Worm (Caenorhabditis elegans) whole organism, dauer: ENCODE results near the gene prk-1.
"Not testable (repeated sequence)": the region's sequence is repeated elsewhere in the genome, so short reads cannot be mapped to it uniquely, and the experiment has no call there.

Source experiments
- unc-62 ChIP-seq: sonication (generic microtip); optimal IDR thresholded peaks from 2 replicates; lab custom pipeline; 2017; ENCODE audit warnings: missing biosample characterization, missing genetic modification reagents, missing genetic modification characterization

The prk-1 gene

ce11 chrIII:6970744-6971143, 19.2 kb upstream of the prk-1 start:
- TF ChIP-seq unc-62 (GFP tag; lab: Kevin White, UChicago), result no peak

- no peak for TF ChIP-seq unc-62 (GFP tag; lab: Kevin White, UChicago)
Observed at ce11 chrIII:6971662-6972284, 18.2 kb upstream of the prk-1 start, which contains the start of the genes eef-1A.1 and rfc-4. eef-1A.1 (minus strand) TSS chrIII:6971712. rfc-4 (plus strand) TSS chrIII:6972253.

ce11 chrIII:6973682-6974081, 16.3 kb upstream of the prk-1 start, which contains the start of gene F31E3.2:
F31E3.2 (plus strand) TSS chrIII:6973982.
- no peak for TF ChIP-seq unc-62 (GFP tag; lab: Kevin White, UChicago)

- no peak for TF ChIP-seq unc-62 (GFP tag; lab: Kevin White, UChicago)
Observed at ce11 chrIII:6974952-6975351, 15.0 kb upstream of the prk-1 start.

ce11 chrIII:6978875-6979274, 11.1 kb upstream of the prk-1 start:
- no peak for TF ChIP-seq unc-62 (GFP tag; lab: Kevin White, UChicago)

- TF ChIP-seq unc-62 (GFP tag; lab: Kevin White, UChicago), result no peak
Observed at ce11 chrIII:6979584-6979983, 10.4 kb upstream of the prk-1 start, which contains the start of gene ceh-20. ceh-20 (plus strand) TSS chrIII:6979884.

- not testable (repeated sequence) for TF ChIP-seq unc-62 (GFP tag; lab: Kevin White, UChicago)
Observed at ce11 chrIII:6981989-6982553, 7.9 kb upstream of the prk-1 start, which contains the start of gene F31E3.6. F31E3.6 (plus strand) TSS chrIII:6982081.

ce11 chrIII:6988060-6988459, 1.9 kb upstream of the prk-1 start:
- no peak for TF ChIP-seq unc-62 (GFP tag; lab: Kevin White, UChicago)

ce11 chrIII:6989201-6989600, 767 bp upstream of the prk-1 start:
- TF ChIP-seq unc-62 (GFP tag; lab: Kevin White, UChicago), result no peak

- TF ChIP-seq unc-62 (GFP tag; lab: Kevin White, UChicago), result no peak
Observed at ce11 chrIII:6991465-6991864, 1.5 kb downstream of the prk-1 start.

ce11 chrIII:6992496-6992895, 2.5 kb downstream of the prk-1 start:
- no peak for TF ChIP-seq unc-62 (GFP tag; lab: Kevin White, UChicago)

ce11 chrIII:6993179-6993578, 3.2 kb downstream of the prk-1 start:
- no peak for TF ChIP-seq unc-62 (GFP tag; lab: Kevin White, UChicago)

ce11 chrIII:7002143-7002542, 12.2 kb downstream of the prk-1 start:
- TF ChIP-seq unc-62 (GFP tag; lab: Kevin White, UChicago), result no peak

ce11 chrIII:7005350-7005749, 15.4 kb downstream of the prk-1 start, which contains the start of gene C06E8.5:
C06E8.5 (minus strand) TSS chrIII:7005450.
- TF ChIP-seq unc-62 (GFP tag; lab: Kevin White, UChicago), result no peak

- no peak for TF ChIP-seq unc-62 (GFP tag; lab: Kevin White, UChicago)
Observed at ce11 chrIII:7008836-7009235, 18.9 kb downstream of the prk-1 start, which contains the start of gene lgc-38. lgc-38 (plus strand) TSS chrIII:7009136.

- TF ChIP-seq unc-62 (GFP tag; lab: Kevin White, UChicago), result no peak
Observed at ce11 chrIII:7012060-7012459, 22.1 kb downstream of the prk-1 start.

ce11 chrIII:7013764-7014163, 23.8 kb downstream of the prk-1 start:
- TF ChIP-seq unc-62 (GFP tag; lab: Kevin White, UChicago), result no peak
